Worm (Caenorhabditis elegans) whole organism, late embryonic: ENCODE measurements around the gene Y51A2A.6.

Source experiments
- C08G9.2 ChIP-seq: sonication (generic microtip); optimal IDR thresholded peaks from 2 replicates; lab custom pipeline; 2016; ENCODE audit warnings: mild to moderate bottlenecking, missing genetic modification characterization, moderate library complexity, missing compliant biosample characterization
- F13H6.1 ChIP-seq: sonication (generic microtip); optimal IDR thresholded peaks from 2 replicates; lab custom pipeline; 2016; ENCODE audit warnings: missing genetic modification characterization, missing compliant biosample characterization
- K02D7.2 ChIP-seq: sonication (generic microtip); optimal IDR thresholded peaks from 2 replicates; lab custom pipeline; 2017; ENCODE audit warnings: mild to moderate bottlenecking, missing genetic modification characterization, missing compliant biosample characterization
- Y22D7AL.16 ChIP-seq: sonication (generic microtip); optimal IDR thresholded peaks from 2 replicates; lab custom pipeline; 2016; ENCODE audit warnings: missing genetic modification characterization, missing compliant biosample characterization
- ceh-18 ChIP-seq: sonication (generic microtip); optimal IDR thresholded peaks from 2 replicates; lab custom pipeline; 2016; ENCODE audit warnings: missing genetic modification characterization, missing compliant biosample characterization
- ceh-22 ChIP-seq: sonication (generic microtip); optimal IDR thresholded peaks from 2 replicates; lab custom pipeline; 2017; ENCODE audit warnings: missing biosample characterization, missing genetic modification characterization
- ceh-24 ChIP-seq: sonication (generic microtip); optimal IDR thresholded peaks from 2 replicates; lab custom pipeline; 2016; ENCODE audit warnings: mild to moderate bottlenecking, missing genetic modification characterization, missing compliant biosample characterization
- ceh-30 ChIP-seq: fragments of 150-350 bp; optimal IDR thresholded peaks from 2 replicates; lab custom pipeline; 2014; ENCODE audit warnings: missing biosample characterization, missing genetic modification characterization
- ceh-31 ChIP-seq: sonication (generic microtip); optimal IDR thresholded peaks from 2 replicates; lab custom pipeline; 2016; ENCODE audit warnings: missing genetic modification characterization, missing compliant biosample characterization
- ceh-45 ChIP-seq: fragments of 200-800 bp; sonication (Bioruptor generic); IDR thresholded peaks from 2 replicates; pipeline ENCODE4 v1.3.6; 2022; ENCODE audit warnings: missing genetic modification reagents, missing genetic modification characterization, missing compliant biosample characterization
- ceh-48 ChIP-seq: sonication (generic microtip); optimal IDR thresholded peaks from 2 replicates; lab custom pipeline; 2016; ENCODE audit warnings: missing genetic modification characterization, inconsistent platforms, missing compliant biosample characterization
- ceh-6 ChIP-seq: fragments of 200-800 bp; sonication (Bioruptor generic); optimal IDR thresholded peaks from 2 replicates; lab custom pipeline; 2018; ENCODE audit warnings: mild to moderate bottlenecking, missing genetic modification characterization, missing compliant biosample characterization
- ceh-9 ChIP-seq: sonication (generic microtip); optimal IDR thresholded peaks from 2 replicates; lab custom pipeline; 2016; ENCODE audit warnings: mild to moderate bottlenecking, missing genetic modification characterization, inconsistent platforms, missing compliant biosample characterization
- elt-2 ChIP-seq: sonication (generic microtip); optimal IDR thresholded peaks from 2 replicates; lab custom pipeline; 2016; ENCODE audit warnings: missing genetic modification reagents, missing genetic modification characterization, missing compliant biosample characterization
- elt-4 ChIP-seq: sonication (generic microtip); optimal IDR thresholded peaks from 2 replicates; lab custom pipeline; 2016; ENCODE audit warnings: missing genetic modification characterization, missing compliant biosample characterization
- fax-1 ChIP-seq: sonication (generic microtip); optimal IDR thresholded peaks from 2 replicates; lab custom pipeline; 2016; ENCODE audit warnings: missing genotype, missing genetic modification characterization, missing compliant biosample characterization
- fkh-10 ChIP-seq: fragments of 150-350 bp; optimal IDR thresholded peaks from 2 replicates; lab custom pipeline; 2014; ENCODE audit warnings: missing biosample characterization, missing genetic modification reagents, missing genetic modification characterization
- fkh-6 ChIP-seq: sonication (generic microtip); optimal IDR thresholded peaks from 2 replicates; lab custom pipeline; 2016; ENCODE audit warnings: missing genetic modification characterization, missing compliant biosample characterization
- hlh-15 ChIP-seq: sonication (generic microtip); optimal IDR thresholded peaks from 2 replicates; lab custom pipeline; 2016; ENCODE audit warnings: missing genetic modification characterization, missing compliant biosample characterization
- hlh-6 ChIP-seq: sonication (generic microtip); optimal IDR thresholded peaks from 2 replicates; lab custom pipeline; 2016; ENCODE audit warnings: missing genotype, missing genetic modification characterization, missing compliant biosample characterization
- hlh-8 ChIP-seq: sonication (generic microtip); optimal IDR thresholded peaks from 2 replicates; lab custom pipeline; 2016; ENCODE audit warnings: missing genotype, missing genetic modification characterization, missing compliant biosample characterization
- lim-6 ChIP-seq: sonication (generic microtip); optimal IDR thresholded peaks from 2 replicates; lab custom pipeline; 2016; ENCODE audit warnings: missing genetic modification characterization, missing compliant biosample characterization
- nfya-1 ChIP-seq: sonication (generic microtip); optimal IDR thresholded peaks from 2 replicates; lab custom pipeline; 2017; ENCODE audit warnings: missing genetic modification characterization, mild to moderate bottlenecking, missing compliant biosample characterization, antibody characterized with exemption, moderate library complexity
- nhr-232 ChIP-seq: sonication (generic microtip); optimal IDR thresholded peaks from 2 replicates; lab custom pipeline; 2016; ENCODE audit warnings: missing genetic modification characterization, missing compliant biosample characterization
- pha-2 ChIP-seq: sonication (generic microtip); optimal IDR thresholded peaks from 2 replicates; lab custom pipeline; 2017; ENCODE audit warnings: mild to moderate bottlenecking, missing genetic modification characterization, missing compliant biosample characterization
- pha-4 ChIP-seq: fragments of 150-350 bp; optimal IDR thresholded peaks from 2 replicates; lab custom pipeline; 2018; ENCODE audit warnings: missing biosample characterization, missing genetic modification reagents, missing genetic modification characterization
- pqm-1 ChIP-seq: sonication (generic microtip); optimal IDR thresholded peaks from 2 replicates; lab custom pipeline; 2016; ENCODE audit warnings: missing genetic modification characterization, missing compliant biosample characterization
- pros-1 ChIP-seq: fragments of 150-350 bp; optimal IDR thresholded peaks from 2 replicates; lab custom pipeline; 2014; ENCODE audit warnings: missing biosample characterization, missing genetic modification reagents, missing genetic modification characterization
- ref-2 ChIP-seq: sonication (generic microtip); optimal IDR thresholded peaks from 2 replicates; lab custom pipeline; 2016; ENCODE audit warnings: missing genetic modification characterization, missing compliant biosample characterization
- sox-4 ChIP-seq: sonication (generic microtip); optimal IDR thresholded peaks from 2 replicates; lab custom pipeline; 2017; ENCODE audit warnings: mild to moderate bottlenecking, missing genetic modification characterization, inconsistent platforms, missing compliant biosample characterization
- syd-9 ChIP-seq: sonication (generic microtip); optimal IDR thresholded peaks from 2 replicates; lab custom pipeline; 2016; ENCODE audit warnings: mild to moderate bottlenecking, missing genetic modification characterization, moderate library complexity, missing compliant biosample characterization
- tbx-2 ChIP-seq: sonication (generic microtip); optimal IDR thresholded peaks from 2 replicates; lab custom pipeline; 2016; ENCODE audit warnings: missing genetic modification characterization, missing compliant biosample characterization
- unc-3 ChIP-seq, 2 experiments: fragments of 200-800 bp in 1 of 2; sonication (Bioruptor generic) in 1 of 2; sonication (generic microtip) in 1 of 2; conservative IDR thresholded peaks in 1 of 2; optimal IDR thresholded peaks in 1 of 2; 2 replicates each; pipeline versions ENCODE4 v1.3.6 to Lab custom; 2016 to 2022; ENCODE audit warnings: missing compliant biosample characterization in 2 of 2, missing genetic modification characterization in 2 of 2, missing genetic modification reagents in 1 of 2
- unc-86 ChIP-seq: sonication (generic microtip); optimal IDR thresholded peaks from 2 replicates; lab custom pipeline; 2016; ENCODE audit warnings: missing genetic modification characterization, missing compliant biosample characterization

Y51A2A.6 gene

ce11 chrV:18298506-18298905 is 4.0 kb upstream of the Y51A2A.6 start, which contains the start of gene Y51A2A.5:
TSS of gene Y51A2A.5 (plus strand) at chrV:18298806.
- TF ChIP-seq fkh-10 (GFP tag; lab: Kevin White, UChicago) (no peak), pros-1 (no peak), syd-9 (tag; lab: Kevin White, UChicago) (no peak), elt-4 (tag; lab: Kevin White, UChicago) (no peak), ceh-18 (no peak), hlh-15 (tag; lab: Kevin White, UChicago) (no peak)

ce11 chrV:18299313-18299712 is 3.2 kb upstream of the Y51A2A.6 start:
- TF ChIP-seq Y22D7AL.16 (tag; lab: Kevin White, UChicago) (no peak), pha-2 (tag; lab: Kevin White, UChicago) (no peak), ref-2 (tag; lab: Kevin White, UChicago) (no peak), hlh-15 (tag; lab: Kevin White, UChicago) (no peak), elt-2 (no peak), ceh-45 (GFP tag; lab: Robert Waterston, UW) (no peak), ceh-31 (no peak), lim-6 (tag; lab: Kevin White, UChicago) (no peak), unc-86 (tag; lab: Kevin White, UChicago) (no peak), K02D7.2 (tag; lab: Kevin White, UChicago) (no peak), C08G9.2 (no peak), pros-1 (no peak), sox-4 (tag; lab: Kevin White, UChicago) (no peak), ceh-6 (GFP tag; lab: Kevin White, UChicago) (no peak), tbx-2 (no peak), hlh-8 (tag; lab: Kevin White, UChicago) (no peak), nhr-232 (tag; lab: Kevin White, UChicago) (no peak)

ce11 chrV:18318312-18318711 is 15.8 kb downstream of the Y51A2A.6 start, which contains the start of gene fbxb-119:
TSS of gene fbxb-119 (plus strand) at chrV:18318612.
- TF ChIP-seq ceh-31 (no peak), F13H6.1 (tag; lab: Kevin White, UChicago) (no peak), Y22D7AL.16 (tag; lab: Kevin White, UChicago) (no peak), ceh-24 (no peak), sox-4 (tag; lab: Kevin White, UChicago) (no peak), hlh-8 (tag; lab: Kevin White, UChicago) (no peak), fkh-6 (tag; lab: Kevin White, UChicago) (no peak)
- TF ChIP-seq, all 69 proteins: peak for 0

ce11 chrV:18323231-18323630 is 20.7 kb downstream of the Y51A2A.6 start, which contains the start of gene B0462.5:
TSS of gene B0462.5 (minus strand) at chrV:18323331.
- TF ChIP-seq unc-3 (GFP tag; conservative IDR thresholded peaks at IDR 0.05; lab: Robert Waterston, UW) (no peak), unc-3 (tag; optimal IDR thresholded peaks at IDR 0.05; lab: Kevin White, UChicago) (no peak), elt-4 (tag; lab: Kevin White, UChicago) (no peak), hlh-15 (tag; lab: Kevin White, UChicago) (no peak), elt-2 (no peak), fax-1 (tag; lab: Kevin White, UChicago) (no peak), Y22D7AL.16 (tag; lab: Kevin White, UChicago) (no peak), ceh-24 (no peak), pqm-1 (tag; lab: Kevin White, UChicago) (no peak), pha-2 (tag; lab: Kevin White, UChicago) (no peak), pha-4 (tag; lab: Kevin White, UChicago) (no peak), ceh-45 (GFP tag; lab: Robert Waterston, UW) (no peak), ceh-30 (tag; lab: Kevin White, UChicago) (no peak), ceh-48 (tag; lab: Kevin White, UChicago) (no peak), ceh-18 (no peak), K02D7.2 (tag; lab: Kevin White, UChicago) (no peak), syd-9 (tag; lab: Kevin White, UChicago) (no peak), hlh-6 (tag; lab: Kevin White, UChicago) (no peak), nfya-1 (no peak), ceh-22 (tag; lab: Kevin White, UChicago) (no peak), ceh-9 (tag; lab: Kevin White, UChicago) (no peak)
